Worm (Caenorhabditis elegans): Measurements from ENCODE around the gene B0228.7.

DNA sequence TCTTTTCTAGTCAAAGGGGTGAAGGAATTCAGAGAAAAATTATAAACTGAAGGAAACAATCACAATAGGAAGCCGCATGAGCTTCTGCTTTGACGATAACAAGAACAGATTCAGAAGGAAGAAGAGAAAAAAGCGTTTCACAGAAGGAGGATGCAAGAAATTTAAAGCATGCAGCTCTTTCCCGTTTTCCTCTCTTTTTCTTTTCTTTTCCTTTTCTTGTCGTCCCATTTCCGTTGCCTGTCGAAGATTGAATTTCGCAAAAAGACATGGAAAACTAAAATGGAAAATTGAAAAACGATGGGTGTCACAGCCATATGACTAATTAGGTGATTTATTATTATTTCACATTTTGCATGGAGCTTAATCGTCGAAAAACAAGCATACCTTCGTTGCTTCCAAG lies 42.7 kb downstream of the B0228.7 start:
- TF ChIP-seq mml-1 (tag; optimal IDR thresholded peaks at IDR 0.05) (no peak), lin-15B (tag; optimal IDR thresholded peaks at IDR 0.05) (no peak), egl-27 (tag; optimal IDR thresholded peaks at IDR 0.05) (no peak), R02D3.7 (tag; optimal IDR thresholded peaks at IDR 0.05) (no peak), ama-1 (optimal IDR thresholded peaks at IDR 0.05) (no peak), aly-2 (tag; optimal IDR thresholded peaks at IDR 0.05) (no peak), daf-12 (tag; optimal IDR thresholded peaks at IDR 0.05) (no peak), zag-1 (tag; optimal IDR thresholded peaks at IDR 0.05) (no peak), ztf-11 (tag; optimal IDR thresholded peaks at IDR 0.05) (no peak), elt-2 (tag; optimal IDR thresholded peaks at IDR 0.05) (no peak), nhr-25 (tag; optimal IDR thresholded peaks at IDR 0.05) (no peak), sea-2 (GFP tag; optimal IDR thresholded peaks at IDR 0.05) (no peak)
